Worm (Caenorhabditis elegans): ENCODE data around the gene Y56A3A.28.
A peak's percentile ranks its signal among the peaks of the same experiment; 100 is the strongest.

Gene Y56A3A.28

DNA sequence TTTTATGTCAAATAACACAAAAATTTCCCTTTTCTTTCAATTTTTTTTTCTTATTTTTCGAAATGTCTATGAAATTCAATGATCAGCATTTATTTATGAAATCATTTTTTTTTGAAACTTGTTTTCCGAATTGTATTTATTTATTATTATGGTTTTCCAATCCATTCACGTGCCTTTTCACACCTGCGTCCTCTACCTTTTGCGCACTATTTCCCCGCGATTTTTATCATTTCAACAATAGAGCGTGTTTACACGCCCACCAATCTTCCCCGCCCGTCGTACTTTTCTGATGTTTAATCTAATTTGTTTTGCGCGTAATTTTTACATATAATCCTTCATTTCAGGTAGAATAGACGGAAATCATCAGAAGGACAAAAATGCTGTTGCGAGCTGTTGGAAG, 18.6 kb upstream of the Y56A3A.28 start, which contains the start of gene wah-1 (continued):
- TF ChIP-seq ZK185.1 (tag; optimal IDR thresholded peaks at IDR 0.05; ENCODE audit: poor library complexity, severe bottlenecking) = no peak
- no peak for TF ChIP-seq egrh-3 (GFP tag; IDR thresholded peaks at IDR 0.05)
- TF ChIP-seq ceh-100 (GFP tag; IDR thresholded peaks at IDR 0.05) = no peak
- TF ChIP-seq mes-4 (tag; optimal IDR thresholded peaks at IDR 0.05) = no peak
- no peak for TF ChIP-seq unc-62 (GFP tag; optimal IDR thresholded peaks at IDR 0.05)
- no peak for TF ChIP-seq rec-8 (tag; optimal IDR thresholded peaks at IDR 0.05)

DNA sequence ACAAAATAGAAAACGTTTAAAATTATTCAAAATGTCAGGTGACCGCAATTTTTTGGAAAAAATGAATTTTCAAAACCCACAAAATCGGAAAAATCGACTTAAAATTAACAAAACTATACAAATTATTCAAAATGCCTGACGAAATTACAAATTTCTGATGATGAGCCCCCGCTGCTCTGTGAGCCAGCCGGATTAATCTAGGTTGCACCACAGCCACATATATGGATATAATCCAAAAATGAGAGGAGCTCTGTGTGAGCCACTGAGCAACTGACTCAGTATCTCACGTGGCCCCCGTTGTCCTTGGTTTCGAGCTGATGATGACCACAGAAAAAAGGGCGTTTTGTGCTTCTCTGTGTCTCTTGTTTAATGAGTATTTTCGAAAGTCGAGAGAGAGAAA, 13.9 kb upstream of the Y56A3A.28 start:
- TF ChIP-seq K11D2.4 (GFP tag; IDR thresholded peaks at IDR 0.05) (no peak), bed-2 (GFP tag; IDR thresholded peaks at IDR 0.05) (no peak), ama-1 (optimal IDR thresholded peaks at IDR 0.05) (no peak), ama-1 (GFP tag; optimal IDR thresholded peaks at IDR 0.05) (no peak), F57A8.1 (GFP tag; optimal IDR thresholded peaks at IDR 0.05) (no peak), let-607 (tag; optimal IDR thresholded peaks at IDR 0.05) (no peak), F39B2.1 (GFP tag; IDR thresholded peaks at IDR 0.05) (no peak), dpff-1 (tag; optimal IDR thresholded peaks at IDR 0.05) (no peak), T07F8.4 (tag; optimal IDR thresholded peaks at IDR 0.05) (no peak)

DNA sequence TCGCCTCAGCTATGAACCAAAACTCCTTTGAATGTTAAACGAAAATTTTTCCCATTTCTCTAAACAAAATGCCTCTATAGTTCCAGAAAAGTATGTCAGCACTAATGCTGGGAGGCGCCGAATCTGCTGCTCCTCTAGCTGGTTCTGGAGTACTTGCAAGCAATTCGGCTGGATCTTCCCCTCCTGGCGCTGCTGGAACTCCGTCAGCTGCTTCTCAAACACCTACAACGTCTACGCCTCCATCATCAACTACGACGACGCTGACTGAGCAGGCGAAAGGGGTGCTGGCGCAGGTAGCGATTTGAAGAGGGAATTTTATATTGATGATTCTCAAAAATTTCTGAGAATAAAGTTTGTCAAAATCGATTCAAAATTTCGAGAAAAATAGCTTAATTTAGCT, 11.3 kb upstream of the Y56A3A.28 start:
- TF ChIP-seq zfh-2 (GFP tag; conservative IDR thresholded peaks at IDR 0.05) = peak; percentile 64
- no peak for TF ChIP-seq Y67H2A.10 (GFP tag; conservative IDR thresholded peaks at IDR 0.05)

DNA sequence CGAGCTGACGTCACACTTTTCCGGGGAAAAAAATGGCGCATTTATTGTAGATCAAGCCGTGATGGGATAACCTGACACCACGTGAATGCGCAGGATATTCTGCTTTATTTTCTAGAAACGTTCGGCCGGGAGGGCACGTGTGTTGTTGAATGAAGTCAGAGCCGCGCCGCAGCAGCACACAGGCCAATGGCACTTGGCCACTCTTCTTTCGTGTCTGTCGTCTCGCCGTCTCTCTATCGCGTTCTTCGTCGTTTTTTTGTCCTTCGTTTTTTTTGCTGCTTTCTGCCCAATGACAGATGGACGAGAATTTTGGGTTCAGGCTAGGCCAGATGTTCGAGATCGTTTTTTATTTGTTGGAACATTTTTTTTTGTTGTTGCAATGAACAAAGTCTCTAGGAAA, 10.4 kb upstream of the Y56A3A.28 start:
- TF ChIP-seq F55B11.4 (tag; optimal IDR thresholded peaks at IDR 0.05; ENCODE audit: borderline replicate concordance, insufficient read depth) = no peak
- no peak for TF ChIP-seq cebp-2 (GFP tag; IDR thresholded peaks at IDR 0.05)
- TF ChIP-seq snpc-3.4 (tag; optimal IDR thresholded peaks at IDR 0.05) = no peak
- TF ChIP-seq egrh-3 (GFP tag; IDR thresholded peaks at IDR 0.05) = 0 out of 2 replicates have a peak, but pooled peaks have one; percentile 14
- no peak for TF ChIP-seq D2030.7 (GFP tag; IDR thresholded peaks at IDR 0.05)
- TF ChIP-seq F10E7.11 (tag; optimal IDR thresholded peaks at IDR 0.05) = no peak
- TF ChIP-seq C17E4.6 (GFP tag; IDR thresholded peaks at IDR 0.05) = no peak
- TF ChIP-seq mcd-1 (GFP tag; IDR thresholded peaks at IDR 0.05) = 0 out of 2 replicates have a peak, but pooled peaks have one; percentile 42
- no peak for TF ChIP-seq egl-18 (GFP tag; IDR thresholded peaks at IDR 0.05)
- TF ChIP-seq xnd-1 (tag; optimal IDR thresholded peaks at IDR 0.05) = no peak
- TF ChIP-seq K12H6.12 (tag; optimal IDR thresholded peaks at IDR 0.05) = peak; percentile 51
- no peak for TF ChIP-seq hsf-1 (GFP tag; IDR thresholded peaks at IDR 0.05)
- no peak for TF ChIP-seq tlf-1 (GFP tag; optimal IDR thresholded peaks at IDR 0.05)
- TF ChIP-seq attf-6 (GFP tag; IDR thresholded peaks at IDR 0.05) = no peak
- TF ChIP-seq nfyb-1 (GFP tag; IDR thresholded peaks at IDR 0.05) = peak; percentile 53; the same call in 1 of the 2 replicates
- peak; percentile 94 for TF ChIP-seq zfh-2 (GFP tag; conservative IDR thresholded peaks at IDR 0.05)
- TF ChIP-seq ztf-3 (GFP tag; optimal IDR thresholded peaks at IDR 0.05) = no peak
- TF ChIP-seq hrde-1 (tag; optimal IDR thresholded peaks at IDR 0.05; ENCODE audit: borderline replicate concordance) = no peak
- peak; percentile 43 for TF ChIP-seq dox-1 (GFP tag; IDR thresholded peaks at IDR 0.05)
- no peak for TF ChIP-seq B0261.1 (tag; optimal IDR thresholded peaks at IDR 0.05)
- TF ChIP-seq chd-7 (tag; optimal IDR thresholded peaks at IDR 0.05) = no peak
- no peak for TF ChIP-seq nfya-2 (GFP tag; IDR thresholded peaks at IDR 0.05)
- peak; percentile 2 for TF ChIP-seq ceh-27 (GFP tag; optimal IDR thresholded peaks at IDR 0.05)
- TF ChIP-seq hmg-20 (GFP tag; IDR thresholded peaks at IDR 0.05) = no peak
- TF ChIP-seq ceh-58 (GFP tag; IDR thresholded peaks at IDR 0.05) = no peak
- 0 out of 2 replicates have a peak, but pooled peaks have one; percentile 35 for TF ChIP-seq egl-44 (GFP tag; IDR thresholded peaks at IDR 0.05)
- TF ChIP-seq madf-10 (tag; optimal IDR thresholded peaks at IDR 0.05) = peak; percentile 9
- TF ChIP-seq bed-2 (GFP tag; IDR thresholded peaks at IDR 0.05) = no peak
- TF ChIP-seq unc-62 (GFP tag; optimal IDR thresholded peaks at IDR 0.05) = no peak
- no peak for TF ChIP-seq lsl-1 (GFP tag; optimal IDR thresholded peaks at IDR 0.05)
- TF ChIP-seq nhr-120 (GFP tag; IDR thresholded peaks at IDR 0.05) = no peak

All from whole organism, young adult.